Worm (Caenorhabditis elegans) whole organism, L4 larva: ENCODE measurements around the gene nhr-131.
A peak's percentile ranks its signal among the peaks of the same experiment; 100 is the strongest.

Source experiments
- D1046.2 ChIP-seq: fragments of 200-800 bp; sonication (Bioruptor generic); IDR thresholded peaks from 2 replicates; pipeline ENCODE4 v1.3.6; 2022; ENCODE audit warnings: missing genetic modification characterization, missing compliant biosample characterization
- T20F7.1 ChIP-seq: fragments of 200-800 bp; sonication (Bioruptor generic); optimal IDR thresholded peaks from 2 replicates; lab custom pipeline; 2018; ENCODE audit warnings: mild to moderate bottlenecking, missing genetic modification characterization, missing compliant biosample characterization
- T26A8.4 ChIP-seq: fragments of 200-800 bp; sonication (Bioruptor generic); IDR thresholded peaks from 2 replicates; pipeline ENCODE4 v1.3.6; 2022; ENCODE audit warnings: missing genetic modification characterization, missing compliant biosample characterization
- Y105C5A.15 ChIP-seq: fragments of 200-800 bp; sonication (Bioruptor generic); IDR thresholded peaks from 2 replicates; pipeline ENCODE4 v1.3.6; 2022; ENCODE audit warnings: missing genetic modification characterization, missing compliant biosample characterization
- Y48G9A.11 ChIP-seq: fragments of 200-800 bp; sonication (Bioruptor generic); IDR thresholded peaks from 2 replicates; pipeline ENCODE4 v1.3.6; 2022; ENCODE audit warnings: missing genetic modification reagents, missing genetic modification characterization, missing compliant biosample characterization
- duxl-1 ChIP-seq: sonication (generic microtip); optimal IDR thresholded peaks from 2 replicates; lab custom pipeline; 2016; ENCODE audit warnings: mild to moderate bottlenecking, missing genetic modification characterization, moderate library complexity, missing compliant biosample characterization; ENCODE audit not compliant: poor library complexity
- fkh-10 ChIP-seq: fragments of 150-350 bp; optimal IDR thresholded peaks from 2 replicates; lab custom pipeline; 2014; ENCODE audit warnings: missing biosample characterization, missing genetic modification reagents, missing genetic modification characterization
- lsy-2 ChIP-seq, 2 experiments: fragments of 150-350 bp in 1 of 2; sonication (generic microtip) in 1 of 2; optimal IDR thresholded peaks; 2 replicates each; lab custom pipeline; 2014 to 2017; ENCODE audit warnings: missing biosample characterization in 2 of 2, missing genetic modification characterization in 2 of 2
- mes-2 ChIP-seq: sonication (generic microtip); optimal IDR thresholded peaks from 2 replicates; lab custom pipeline; 2016; ENCODE audit warnings: missing genotype, mild to moderate bottlenecking, missing genetic modification characterization, missing compliant biosample characterization; ENCODE audit not compliant: poor library complexity, severe bottlenecking
- nhr-10 ChIP-seq: fragments of 150-350 bp; optimal IDR thresholded peaks from 2 replicates; lab custom pipeline; 2014; ENCODE audit warnings: missing biosample characterization, missing genetic modification characterization
- nhr-102 ChIP-seq: sonication (generic microtip); optimal IDR thresholded peaks from 2 replicates; lab custom pipeline; 2016; ENCODE audit warnings: mild to moderate bottlenecking, missing genetic modification characterization, moderate library complexity, missing compliant biosample characterization
- nhr-41 ChIP-seq: fragments of 200-800 bp; sonication (Bioruptor generic); IDR thresholded peaks from 2 replicates; pipeline ENCODE4 v1.3.6; 2022; ENCODE audit warnings: missing genetic modification reagents, missing genetic modification characterization, missing compliant biosample characterization
- saeg-2 ChIP-seq: fragments of 200-800 bp; sonication (Bioruptor generic); IDR thresholded peaks from 2 replicates; pipeline ENCODE4 v1.3.6; 2022; ENCODE audit warnings: missing genetic modification reagents, missing genetic modification characterization, missing compliant biosample characterization
- snpc-4 ChIP-seq: fragments of 150-350 bp; optimal IDR thresholded peaks from 2 replicates; lab custom pipeline; 2014; ENCODE audit warnings: missing biosample characterization, missing genetic modification characterization
- unc-62 ChIP-seq, 3 experiments: fragments of 150-350 bp in 1 of 3; sonication (generic microtip); optimal IDR thresholded peaks in 2 of 3; peaks in 1 of 3; 1 replicate in 1 of 3; 2 replicates in 2 of 3; lab custom pipeline; 2014 to 2017; ENCODE audit warnings: missing biosample characterization in 3 of 3, missing genetic modification characterization in 3 of 3, missing genetic modification reagents in 3 of 3, missing genotype in 1 of 3
- ztf-7 ChIP-seq: fragments of 150-350 bp; optimal IDR thresholded peaks from 2 replicates; lab custom pipeline; 2014; ENCODE audit warnings: missing biosample characterization, missing genetic modification characterization

nhr-131 gene

ce11 chrV:541470-541869 is 47.3 kb downstream of the nhr-131 start:
- no peak for TF ChIP-seq Y105C5A.15 (GFP tag; lab: Robert Waterston, UW)
- no peak for TF ChIP-seq snpc-4 (tag; lab: Kevin White, UChicago)
- no peak for TF ChIP-seq saeg-2
- TF ChIP-seq mes-2 (tag; lab: Kevin White, UChicago) = no peak
- TF ChIP-seq fkh-10 (GFP tag; lab: Kevin White, UChicago) = no peak
- TF ChIP-seq nhr-102 (tag; lab: Kevin White, UChicago) = no peak
- TF ChIP-seq nhr-10 (tag; lab: Kevin White, UChicago) = no peak
- TF ChIP-seq T26A8.4 (GFP tag; lab: Robert Waterston, UW) = no peak
- TF ChIP-seq D1046.2 (GFP tag; lab: Robert Waterston, UW) = no peak
- no peak for TF ChIP-seq T20F7.1 (GFP tag; lab: Kevin White, UChicago)
- no peak for TF ChIP-seq ztf-7 (tag; lab: Kevin White, UChicago)
- TF ChIP-seq Y48G9A.11 (GFP tag; lab: Robert Waterston, UW) = no peak
- TF ChIP-seq lsy-2 (tag; optimal IDR thresholded peaks at IDR 0.05; lab: Kevin White, UChicago) = no peak
- no peak for TF ChIP-seq duxl-1 (tag; lab: Kevin White, UChicago)
- TF ChIP-seq, all 104 proteins: peak for 0

- peak in 1 of 2 experiments; percentile 5 for TF ChIP-seq unc-62 (GFP tag; optimal IDR thresholded peaks at IDR 0.05 in 1 of 2; lab: Kevin White, UChicago)
- no peak for TF ChIP-seq unc-62 (tag; optimal IDR thresholded peaks at IDR 0.05; lab: Kevin White, UChicago)
- no peak for TF ChIP-seq nhr-41 (GFP tag; lab: Robert Waterston, UW)
Observed at ce11 chrV:543169-543568, 49.0 kb downstream of the nhr-131 start, which contains the start of gene C14C6.3. C14C6.3 (plus strand) TSS chrV:543469.
